Fruit fly (Drosophila melanogaster): Measurements from ENCODE around the gene Prp40.
A peak's percentile ranks its signal among the peaks of the same experiment; 100 is the strongest.

The Prp40 gene

dm6 chr2L:3029012-3029411 is 6.0 kb downstream of the Prp40 start, which contains the start of the genes Sf3b2 and CG17219:
Gene Sf3b2, minus strand, starts transcription at chr2L:3029168.
Gene CG17219, plus strand, starts transcription at chr2L:3029253.
- TF ChIP-seq insv (GFP tag; optimal IDR thresholded peaks at IDR 0.05) (no peak), gro (GFP tag; optimal IDR thresholded peaks at IDR 0.05) (peak; percentile 24), CG8765 (GFP tag; IDR thresholded peaks at IDR 0.05) (no peak), dpn (GFP tag; optimal IDR thresholded peaks at IDR 0.05) (peak in 1 of 2 experiments; percentile 26), amos (GFP tag; IDR thresholded peaks at IDR 0.05; ENCODE audit: partially characterized antibody) (peak; percentile 82), hbn (GFP tag; IDR thresholded peaks at IDR 0.05; ENCODE audit: partially characterized antibody) (peak; percentile 58), unc-4 (GFP tag; IDR thresholded peaks at IDR 0.05; ENCODE audit: partially characterized antibody) (peak; percentile 64), HLH4C (GFP tag; IDR thresholded peaks at IDR 0.05; ENCODE audit: partially characterized antibody) (peak; percentile 58; the same call in 2 of the 3 replicates), CG9932 (GFP tag; IDR thresholded peaks at IDR 0.05) (peak; percentile 49; the same call in 1 of the 2 replicates), H15 (GFP tag; IDR thresholded peaks at IDR 0.05) (no peak), h (optimal IDR thresholded peaks at IDR 0.05) (no peak), Dek (tag; optimal IDR thresholded peaks at IDR 0.05) (no peak), ken (GFP tag; IDR thresholded peaks at IDR 0.05) (no peak), Med (GFP tag) (peak; percentile 90), phol (tag; optimal IDR thresholded peaks at IDR 0.05) (peak; percentile 26), ci (GFP tag; IDR thresholded peaks at IDR 0.05) (no peak; the same call in 2 of the 3 replicates), Sin3A (optimal IDR thresholded peaks at IDR 0.05) (peak; percentile 11), CG34422 (GFP tag; IDR thresholded peaks at IDR 0.05) (peak; percentile 16; the same call in 1 of the 3 replicates), CG13624 (GFP tag; optimal IDR thresholded peaks at IDR 0.05) (peak; percentile 23), ro (GFP tag; IDR thresholded peaks at IDR 0.05) (no peak), dmrt11E (tag; optimal IDR thresholded peaks at IDR 0.05) (no peak), nerfin-2 (GFP tag; IDR thresholded peaks at IDR 0.05; ENCODE audit: partially characterized antibody) (0 out of 2 replicates have a peak, but pooled peaks have one; percentile 39), crp (GFP tag; optimal IDR thresholded peaks at IDR 0.05) (peak; percentile 26 to 85), Xrp1 (GFP tag; IDR thresholded peaks at IDR 0.05) (no peak), CG32772 (GFP tag; IDR thresholded peaks at IDR 0.05) (no peak), CG2116 (GFP tag; optimal IDR thresholded peaks at IDR 0.05) (peak; percentile 56), Hey (tag; optimal IDR thresholded peaks at IDR 0.05) (no peak), NfI (GFP tag; optimal IDR thresholded peaks at IDR 0.05) (peak; percentile 28), cato (GFP tag; optimal IDR thresholded peaks at IDR 0.05; ENCODE audit: borderline replicate concordance) (no peak), CG3065 (GFP tag; optimal IDR thresholded peaks at IDR 0.05) (no peak), CG7786 (GFP tag; optimal IDR thresholded peaks at IDR 0.05) (no peak), Side (GFP tag; optimal IDR thresholded peaks at IDR 0.05) (peak; percentile 18), Ets65A (GFP tag) (peak; percentile 86), Mrtf (GFP tag; IDR thresholded peaks at IDR 0.05) (no peak), E2f2 (GFP tag; IDR thresholded peaks at IDR 0.05) (peak; percentile 68), sob (GFP tag; IDR thresholded peaks at IDR 0.05) (peak; percentile 25; the same call in 1 of the 2 replicates), CG33213 (GFP tag; optimal IDR thresholded peaks at IDR 0.05) (peak; percentile 4), CG17912 (GFP tag; optimal IDR thresholded peaks at IDR 0.05) (peak; percentile 9), mam (GFP tag; optimal IDR thresholded peaks at IDR 0.05) (peak; percentile 39), knrl (GFP tag; IDR thresholded peaks at IDR 0.05; ENCODE audit: partially characterized antibody) (peak; percentile 70), CG11504 (tag; optimal IDR thresholded peaks at IDR 0.05) (no peak), CG4424 (GFP tag; optimal IDR thresholded peaks at IDR 0.05) (no peak), CG1603 (tag; optimal IDR thresholded peaks at IDR 0.05) (peak; percentile 69), Rfx (GFP tag; IDR thresholded peaks at IDR 0.05) (peak; percentile 39; the same call in 1 of the 2 replicates), dimm (GFP tag; IDR thresholded peaks at IDR 0.05) (no peak), CG1602 (GFP tag; optimal IDR thresholded peaks at IDR 0.05) (no peak), Nf-YA (GFP tag; IDR thresholded peaks at IDR 0.05) (no peak), CG10267 (tag; optimal IDR thresholded peaks at IDR 0.05) (peak; percentile 33), lilli (GFP tag; optimal IDR thresholded peaks at IDR 0.05) (no peak), MTF-1 (GFP tag; optimal IDR thresholded peaks at IDR 0.05; ENCODE audit: borderline replicate concordance) (no peak), Sry-δ (GFP tag; optimal IDR thresholded peaks at IDR 0.05) (peak; percentile 91)
